Fruit fly (Drosophila melanogaster) whole organism, embryonic: Measurements from ENCODE around the gene Cyp1.
A peak's percentile ranks its signal among the peaks of the same experiment; 100 is the strongest.

Experiments
- Atf-2 ChIP-seq: fragments of 200-800 bp; sonication (Bioruptor generic); optimal IDR thresholded peaks from 2 replicates; lab custom pipeline; 2016; ENCODE audit warnings: missing biosample characterization, missing genetic modification characterization
- B-H2 ChIP-seq: fragments of 200-800 bp; sonication (Bioruptor generic); optimal IDR thresholded peaks from 2 replicates; lab custom pipeline; 2018; ENCODE audit warnings: missing biosample characterization, mild to moderate bottlenecking, missing genetic modification characterization
- CG11560 ChIP-seq: fragments of 200-800 bp; sonication (Bioruptor generic); IDR thresholded peaks from 3 replicates; pipeline ENCODE4 v1.3.6; 2022; ENCODE audit warnings: missing biosample characterization, missing genetic modification characterization
- CG11696 ChIP-seq: fragments of 200-800 bp; sonication (Bioruptor generic); IDR thresholded peaks from 2 replicates; pipeline ENCODE4 v1.3.6; 2022; ENCODE audit warnings: missing biosample characterization, missing genetic modification characterization
- CG12155 ChIP-seq: fragments of 200-800 bp; sonication (Bioruptor generic); optimal IDR thresholded peaks from 3 replicates; lab custom pipeline; 2016; ENCODE audit warnings: missing biosample characterization, missing genetic modification characterization
- CG12744 ChIP-seq: fragments of 200-800 bp; sonication (Bioruptor generic); optimal IDR thresholded peaks from 2 replicates; lab custom pipeline; 2016; ENCODE audit warnings: missing biosample characterization, missing genetic modification characterization
- CG13296 ChIP-seq: fragments of 200-800 bp; sonication (Bioruptor generic); optimal IDR thresholded peaks from 3 replicates; lab custom pipeline; 2018; ENCODE audit warnings: missing biosample characterization, mild to moderate bottlenecking, missing genetic modification characterization
- CG14860 ChIP-seq: fragments of 200-800 bp; sonication (Bioruptor generic); IDR thresholded peaks from 3 replicates; pipeline ENCODE4 v1.3.6; 2022; ENCODE audit warnings: missing biosample characterization, missing genetic modification characterization; ENCODE audit not compliant: partially characterized antibody
- CG16815 ChIP-seq: fragments of 200-800 bp; sonication (Bioruptor generic); optimal IDR thresholded peaks from 3 replicates; lab custom pipeline; 2017; ENCODE audit warnings: missing biosample characterization, mild to moderate bottlenecking, missing genetic modification characterization
- CG2202 ChIP-seq: fragments of 200-800 bp; sonication (Bioruptor generic); optimal IDR thresholded peaks from 2 replicates; lab custom pipeline; 2018; ENCODE audit warnings: missing biosample characterization, mild to moderate bottlenecking, missing genetic modification characterization
- CG3281 ChIP-seq: fragments of 200-800 bp; sonication (Bioruptor generic); optimal IDR thresholded peaks from 3 replicates; lab custom pipeline; 2017; ENCODE audit warnings: missing biosample characterization, mild to moderate bottlenecking, missing genetic modification characterization
- CG42726 ChIP-seq: fragments of 200-800 bp; sonication (Bioruptor generic); IDR thresholded peaks from 2 replicates; pipeline ENCODE4 v1.3.6; 2022; ENCODE audit warnings: missing biosample characterization, missing genetic modification characterization; ENCODE audit not compliant: partially characterized antibody
- CG4328 ChIP-seq: fragments of 200-800 bp; sonication (Bioruptor generic); optimal IDR thresholded peaks from 3 replicates; lab custom pipeline; 2017; ENCODE audit warnings: missing biosample characterization, missing genetic modification reagents, missing genetic modification characterization
- CG4617 ChIP-seq: fragments of 200-800 bp; sonication (Bioruptor generic); optimal IDR thresholded peaks from 3 replicates; lab custom pipeline; 2016; ENCODE audit warnings: missing biosample characterization, missing genetic modification characterization, borderline replicate concordance
- CG5245 ChIP-seq: fragments of 200-800 bp; sonication (Bioruptor generic); optimal IDR thresholded peaks from 3 replicates; lab custom pipeline; 2016; ENCODE audit warnings: missing biosample characterization, missing genetic modification characterization
- CG5953 ChIP-seq: fragments of 200-800 bp; sonication (Bioruptor generic); IDR thresholded peaks from 2 replicates; pipeline ENCODE4 v1.3.6; 2022; ENCODE audit warnings: missing biosample characterization, missing genetic modification characterization
- CG6175 ChIP-seq: fragments of 200-800 bp; sonication (Bioruptor generic); IDR thresholded peaks from 3 replicates; pipeline ENCODE4 v1.3.6; 2022; ENCODE audit warnings: missing biosample characterization, missing genetic modification characterization
- CG7372 ChIP-seq: fragments of 200-800 bp; sonication (Bioruptor generic); IDR thresholded peaks from 2 replicates; pipeline ENCODE4 v1.3.6; 2022; ENCODE audit warnings: missing biosample characterization, missing genetic modification characterization
- CG9727 ChIP-seq: fragments of 200-800 bp; sonication (Bioruptor generic); optimal IDR thresholded peaks from 3 replicates; lab custom pipeline; 2017; ENCODE audit warnings: missing biosample characterization, mild to moderate bottlenecking, missing genetic modification characterization
- CHES-1-like ChIP-seq: fragments of 200-800 bp; sonication (Bioruptor generic); optimal IDR thresholded peaks from 2 replicates; lab custom pipeline; 2016; ENCODE audit warnings: missing biosample characterization, missing genetic modification characterization
- Dfd ChIP-seq, 2 experiments: fragments of >200 bp; optimal IDR thresholded peaks; 2 replicates each; lab custom pipeline; 2017; ENCODE audit warnings: missing biosample characterization in 2 of 2, missing genetic modification characterization in 2 of 2
- Dp ChIP-seq: fragments of 200-800 bp; sonication (Bioruptor generic); optimal IDR thresholded peaks from 2 replicates; lab custom pipeline; 2018; ENCODE audit warnings: missing biosample characterization, mild to moderate bottlenecking, missing genetic modification characterization, moderate library complexity
- ERR ChIP-seq: fragments of 200-800 bp; sonication (Bioruptor generic); optimal IDR thresholded peaks from 2 replicates; lab custom pipeline; 2016; ENCODE audit warnings: missing biosample characterization, missing genetic modification characterization
- Ets97D ChIP-seq: fragments of 200-800 bp; sonication (Bioruptor generic); optimal IDR thresholded peaks from 3 replicates; lab custom pipeline; 2016; ENCODE audit warnings: missing biosample characterization, missing genetic modification characterization
- HHEX ChIP-seq: fragments of 200-800 bp; sonication (Bioruptor generic); optimal IDR thresholded peaks from 3 replicates; lab custom pipeline; 2017; ENCODE audit warnings: missing biosample characterization, mild to moderate bottlenecking, missing genetic modification characterization, missing genetic modification reagents
- Hr39 ChIP-seq: fragments of >200 bp; optimal IDR thresholded peaks from 2 replicates; lab custom pipeline; 2017
- Hr51 ChIP-seq, 2 experiments: fragments of 200-800 bp; sonication (Bioruptor generic); optimal IDR thresholded peaks; 2 replicates in 1 of 2; 3 replicates in 1 of 2; lab custom pipeline; 2016 to 2018; ENCODE audit warnings: missing biosample characterization in 2 of 2, missing genetic modification characterization in 2 of 2, mild to moderate bottlenecking in 1 of 2, moderate library complexity in 1 of 2
- Nf-YB ChIP-seq: fragments of 200-800 bp; sonication (Bioruptor generic); optimal IDR thresholded peaks from 3 replicates; lab custom pipeline; 2019; ENCODE audit warnings: missing biosample characterization, mild to moderate bottlenecking, missing genetic modification characterization, moderate library complexity
- Oaz ChIP-seq: fragments of 200-800 bp; sonication (Bioruptor generic); IDR thresholded peaks from 2 replicates; pipeline ENCODE4 v1.3.6; 2022; ENCODE audit warnings: missing biosample characterization, missing genetic modification characterization
- Oli ChIP-seq: fragments of 200-800 bp; sonication (Bioruptor generic); optimal IDR thresholded peaks from 2 replicates; lab custom pipeline; 2018; ENCODE audit warnings: missing biosample characterization, mild to moderate bottlenecking, missing genetic modification characterization, moderate library complexity
- Scr ChIP-seq: fragments of 200-800 bp; sonication (Bioruptor generic); IDR thresholded peaks from 2 replicates; pipeline ENCODE4 v1.3.6; 2022; ENCODE audit warnings: missing biosample characterization, missing genetic modification characterization; ENCODE audit not compliant: partially characterized antibody
- Sox102F ChIP-seq: fragments of 200-800 bp; sonication (Bioruptor generic); optimal IDR thresholded peaks from 2 replicates; lab custom pipeline; 2018; ENCODE audit warnings: missing biosample characterization, mild to moderate bottlenecking, missing genetic modification characterization, moderate library complexity
- ara ChIP-seq: fragments of 200-800 bp; sonication (Bioruptor generic); IDR thresholded peaks from 2 replicates; pipeline ENCODE4 v1.3.6; 2022; ENCODE audit warnings: missing biosample characterization, missing genetic modification characterization
- cato ChIP-seq: fragments of 200-800 bp; sonication (Bioruptor generic); optimal IDR thresholded peaks from 2 replicates; lab custom pipeline; 2016; ENCODE audit warnings: missing biosample characterization, missing genetic modification characterization, borderline replicate concordance
- ci ChIP-seq: fragments of 200-800 bp; sonication (Bioruptor generic); IDR thresholded peaks from 3 replicates; pipeline ENCODE4 v1.3.6; 2022; ENCODE audit warnings: missing biosample characterization, missing genetic modification characterization
- dmrt99B ChIP-seq: fragments of 200-800 bp; sonication (Bioruptor generic); optimal IDR thresholded peaks from 2 replicates; lab custom pipeline; 2018; ENCODE audit warnings: missing biosample characterization, mild to moderate bottlenecking, missing genetic modification characterization, moderate library complexity
- eyg ChIP-seq: fragments of 200-800 bp; sonication (Bioruptor generic); optimal IDR thresholded peaks from 3 replicates; lab custom pipeline; 2016; ENCODE audit warnings: missing biosample characterization, missing genetic modification characterization
- gro ChIP-seq: fragments of 200-800 bp; sonication (Bioruptor generic); optimal IDR thresholded peaks from 2 replicates; lab custom pipeline; 2016; ENCODE audit warnings: missing biosample characterization, missing genetic modification characterization
- inv ChIP-seq: fragments of 200-800 bp; sonication (Bioruptor generic); IDR thresholded peaks from 2 replicates; pipeline ENCODE4 v1.3.6; 2022; ENCODE audit warnings: missing biosample characterization, missing genetic modification characterization; ENCODE audit not compliant: partially characterized antibody
- jing ChIP-seq: fragments of 200-800 bp; sonication (Bioruptor generic); optimal IDR thresholded peaks from 2 replicates; lab custom pipeline; 2018; ENCODE audit warnings: missing biosample characterization, mild to moderate bottlenecking, missing genetic modification characterization
- kay ChIP-seq: fragments of 200-800 bp; sonication (Bioruptor generic); optimal IDR thresholded peaks from 2 replicates; lab custom pipeline; 2016; ENCODE audit warnings: missing biosample characterization, missing genetic modification characterization
- knrl ChIP-seq: fragments of 200-800 bp; sonication (Bioruptor generic); IDR thresholded peaks from 3 replicates; pipeline ENCODE4 v1.3.6; 2022; ENCODE audit warnings: missing biosample characterization, missing genetic modification characterization; ENCODE audit not compliant: partially characterized antibody
- mirr ChIP-seq: fragments of 200-800 bp; sonication (Bioruptor generic); optimal IDR thresholded peaks from 3 replicates; lab custom pipeline; 2018; ENCODE audit warnings: missing biosample characterization, mild to moderate bottlenecking, missing genetic modification characterization
- nerfin-2 ChIP-seq: fragments of 200-800 bp; sonication (Bioruptor generic); IDR thresholded peaks from 2 replicates; pipeline ENCODE4 v1.3.6; 2022; ENCODE audit warnings: missing biosample characterization, missing genetic modification characterization; ENCODE audit not compliant: partially characterized antibody
- odd ChIP-seq: fragments of 200-800 bp; sonication (Bioruptor generic); optimal IDR thresholded peaks from 2 replicates; lab custom pipeline; 2017; ENCODE audit warnings: missing biosample characterization, mild to moderate bottlenecking, missing genetic modification characterization
- ro ChIP-seq: fragments of 200-800 bp; sonication (Bioruptor generic); IDR thresholded peaks from 2 replicates; pipeline ENCODE4 v1.3.6; 2022; ENCODE audit warnings: missing biosample characterization, missing genetic modification characterization
- sens-2 ChIP-seq: fragments of 200-800 bp; sonication (Bioruptor generic); IDR thresholded peaks from 2 replicates; pipeline ENCODE4 v1.3.6; 2022; ENCODE audit warnings: missing biosample characterization, missing genetic modification characterization
- slou ChIP-seq: fragments of 200-800 bp; sonication (Bioruptor generic); optimal IDR thresholded peaks from 3 replicates; lab custom pipeline; 2016; ENCODE audit warnings: missing biosample characterization, missing genetic modification characterization
- tio ChIP-seq: fragments of 200-800 bp; sonication (Bioruptor generic); optimal IDR thresholded peaks from 2 replicates; lab custom pipeline; 2017; ENCODE audit warnings: missing biosample characterization, missing genetic modification characterization, inconsistent platforms
- tna ChIP-seq: fragments of 200-800 bp; sonication (Bioruptor generic); IDR thresholded peaks from 2 replicates; pipeline ENCODE4 v1.3.6; 2022; ENCODE audit warnings: missing biosample characterization, missing genetic modification characterization; ENCODE audit not compliant: partially characterized antibody

Gene Cyp1

DNA sequence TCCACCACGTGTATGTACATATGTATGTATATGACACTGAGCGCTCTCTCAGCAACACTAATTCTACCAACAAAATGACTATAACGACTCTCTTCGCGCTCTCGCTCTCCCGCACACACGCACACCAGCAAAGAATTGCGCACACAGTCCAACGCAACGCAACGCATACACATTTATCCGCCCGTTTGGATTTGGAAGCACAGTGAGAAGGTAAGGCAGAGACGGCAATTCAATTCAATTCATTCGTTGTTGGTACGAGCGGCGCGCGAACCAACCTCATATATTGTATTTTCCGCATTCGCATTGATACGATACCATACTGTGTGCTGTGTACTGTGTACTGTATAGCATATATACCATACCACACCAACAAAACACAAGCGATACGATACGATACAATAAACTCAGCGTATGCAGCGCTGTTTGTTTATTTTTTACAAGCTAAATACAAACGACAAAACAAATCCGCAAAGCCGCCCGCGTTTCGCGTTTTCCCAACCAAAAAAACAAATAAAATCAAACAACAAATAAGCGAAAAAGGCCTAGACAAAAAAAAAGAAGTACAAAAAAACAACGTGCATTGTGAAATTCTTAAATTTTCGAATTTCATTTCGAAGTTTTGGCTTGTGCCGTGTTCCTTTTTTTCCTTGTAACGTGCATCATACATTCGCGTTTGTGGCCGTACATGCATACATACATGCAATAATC, 13.4 kb upstream of the Cyp1 start, which contains the start of the genes CG9921 and Dsp1 (continued):
- TF ChIP-seq CG4328 (GFP tag; lab: Kevin White, UChicago), result no peak
- no peak for TF ChIP-seq dmrt99B
- TF ChIP-seq Hr39 (lab: Kevin White, UChicago), result no peak
- no peak for TF ChIP-seq CG6175
- TF ChIP-seq B-H2 (GFP tag; lab: Kevin White, UChicago), result peak; percentile 13
- no peak for TF ChIP-seq inv (GFP tag; lab: Robert Waterston, UW)
- TF ChIP-seq Atf-2, result no peak
- TF ChIP-seq CG11696 (GFP tag; lab: Robert Waterston, UW), result peak; percentile 32; the same call in 1 of the 2 replicates
- no peak for TF ChIP-seq slou (GFP tag; lab: Kevin White, UChicago)
- no peak for TF ChIP-seq Oaz (GFP tag; lab: Robert Waterston, UW)
- no peak for TF ChIP-seq CG14860
- no peak for TF ChIP-seq CG4617
- TF ChIP-seq CG3281, result peak; percentile 13
- TF ChIP-seq CG5953, result no peak
- TF ChIP-seq tna, result no peak
- TF ChIP-seq CG11560 (tag; lab: Robert Waterston, UW), result no peak
- TF ChIP-seq CG5245 (GFP tag; lab: Kevin White, UChicago), result no peak
- TF ChIP-seq jing (GFP tag; lab: Kevin White, UChicago), result no peak
- TF ChIP-seq Ets97D (GFP tag; lab: Kevin White, UChicago), result no peak
- TF ChIP-seq Dp (GFP tag; lab: Kevin White, UChicago), result no peak
- peak; percentile 62; the same call in 2 of the 3 replicates for TF ChIP-seq ci (GFP tag; lab: Robert Waterston, UW)
- TF ChIP-seq odd (GFP tag; lab: Kevin White, UChicago), result no peak
- TF ChIP-seq tio (GFP tag; lab: Kevin White, UChicago), result no peak
- no peak for TF ChIP-seq ERR (GFP tag; lab: Kevin White, UChicago)
- TF ChIP-seq ara (GFP tag; lab: Robert Waterston, UW), result no peak
- TF ChIP-seq CG2202 (tag; lab: Kevin White, UChicago), result no peak
- TF ChIP-seq nerfin-2 (GFP tag; lab: Robert Waterston, UW), result no peak
- peak; percentile 33; the same call in 1 of the 2 replicates for TF ChIP-seq Scr (GFP tag; lab: Robert Waterston, UW)
- no peak for TF ChIP-seq CG12744
- no peak for TF ChIP-seq kay (GFP tag; lab: Kevin White, UChicago)
- no peak for TF ChIP-seq CG42726 (GFP tag; lab: Robert Waterston, UW)
- TF ChIP-seq mirr, result no peak
- peak; percentile 4 for TF ChIP-seq HHEX (GFP tag; lab: Kevin White, UChicago)
- TF ChIP-seq ro (GFP tag; lab: Robert Waterston, UW), result no peak
- TF ChIP-seq Dfd (GFP tag; optimal IDR thresholded peaks at IDR 0.05; lab: Kevin White, UChicago), result no peak
- no peak for TF ChIP-seq Nf-YB (GFP tag; lab: Kevin White, UChicago)
- TF ChIP-seq knrl (GFP tag; lab: Robert Waterston, UW), result no peak
- no peak for TF ChIP-seq eyg
- no peak for TF ChIP-seq CG12155 (GFP tag; lab: Kevin White, UChicago)
- TF ChIP-seq CG16815 (GFP tag; lab: Kevin White, UChicago), result no peak
- no peak for TF ChIP-seq sens-2
- no peak for TF ChIP-seq Oli (tag; lab: Kevin White, UChicago)
- no peak for TF ChIP-seq gro (GFP tag; lab: Kevin White, UChicago)
- TF ChIP-seq CG13296, result peak; percentile 29
- TF ChIP-seq cato (GFP tag; lab: Kevin White, UChicago), result no peak
- no peak for TF ChIP-seq Sox102F (GFP tag; lab: Kevin White, UChicago)
- no peak for TF ChIP-seq Hr51 (GFP tag; optimal IDR thresholded peaks at IDR 0.05; lab: Kevin White, UChicago)
- no peak for TF ChIP-seq CG9727 (GFP tag; lab: Kevin White, UChicago)
- TF ChIP-seq CHES-1-like (GFP tag; lab: Kevin White, UChicago), result no peak
- TF ChIP-seq CG7372 (GFP tag; lab: Robert Waterston, UW), result no peak
